Fruit fly (Drosophila melanogaster) whole organism, embryonic: ENCODE results near the gene Or7a.

ENCODE experiments used
- ATbp ChIP-seq: fragments of 200-800 bp; sonication (Bioruptor generic); optimal IDR thresholded peaks from 2 replicates; lab custom pipeline; 2017; ENCODE audit warnings: missing biosample characterization, mild to moderate bottlenecking, missing genetic modification characterization, missing genetic modification reagents
- Bgb ChIP-seq: fragments of 200-800 bp; sonication (Bioruptor generic); IDR thresholded peaks from 2 replicates; pipeline ENCODE4 v1.3.6; 2022; ENCODE audit warnings: missing biosample characterization, missing genetic modification characterization; ENCODE audit not compliant: partially characterized antibody
- CG11456 ChIP-seq: fragments of 200-800 bp; sonication (Bioruptor generic); IDR thresholded peaks from 3 replicates; pipeline ENCODE4 v1.3.6; 2022; ENCODE audit warnings: missing biosample characterization, missing genetic modification characterization
- CG11504 ChIP-seq: fragments of 200-800 bp; sonication (Bioruptor generic); optimal IDR thresholded peaks from 3 replicates; lab custom pipeline; 2019; ENCODE audit warnings: missing biosample characterization, mild to moderate bottlenecking, missing genetic modification characterization, moderate library complexity
- CG13424 ChIP-seq: fragments of 200-800 bp; sonication (Bioruptor generic); optimal IDR thresholded peaks from 2 replicates; lab custom pipeline; 2019; ENCODE audit warnings: missing biosample characterization, mild to moderate bottlenecking, missing genetic modification characterization, moderate library complexity
- CG15514 ChIP-seq: fragments of 200-800 bp; sonication (Bioruptor generic); optimal IDR thresholded peaks from 3 replicates; lab custom pipeline; 2017; ENCODE audit warnings: missing biosample characterization, missing genetic modification characterization, mild to moderate bottlenecking, moderate library complexity, missing genetic modification reagents
- CG34422 ChIP-seq: fragments of 200-800 bp; sonication (Bioruptor generic); IDR thresholded peaks from 3 replicates; pipeline ENCODE4 v1.3.6; 2022; ENCODE audit warnings: missing biosample characterization, missing genetic modification characterization
- CG6654 ChIP-seq: fragments of 200-800 bp; sonication (Bioruptor generic); optimal IDR thresholded peaks from 2 replicates; lab custom pipeline; 2017; ENCODE audit warnings: missing biosample characterization, mild to moderate bottlenecking, missing genetic modification characterization
- CG8290 ChIP-seq, 3 experiments: fragments of 200-800 bp; sonication (Bioruptor generic); optimal IDR thresholded peaks; 2 replicates each; lab custom pipeline; 2016 to 2019; ENCODE audit warnings: missing biosample characterization in 3 of 3, missing genetic modification characterization in 3 of 3, mild to moderate bottlenecking in 2 of 3, moderate library complexity in 1 of 3
- Dad ChIP-seq: fragments of 200-800 bp; sonication (Bioruptor generic); optimal IDR thresholded peaks from 3 replicates; lab custom pipeline; 2016; ENCODE audit warnings: missing biosample characterization, missing genetic modification characterization
- Dbx ChIP-seq: fragments of 200-800 bp; sonication (Bioruptor generic); IDR thresholded peaks from 3 replicates; pipeline ENCODE4 v1.3.6; 2022; ENCODE audit warnings: missing biosample characterization, missing genetic modification characterization
- Drgx ChIP-seq: fragments of 200-800 bp; sonication (Bioruptor generic); IDR thresholded peaks from 2 replicates; pipeline ENCODE4 v1.3.6; 2022; ENCODE audit warnings: missing biosample characterization, missing genetic modification characterization
- Fer1 ChIP-seq: fragments of 200-800 bp; sonication (Bioruptor generic); optimal IDR thresholded peaks from 2 replicates; lab custom pipeline; 2017; ENCODE audit warnings: missing biosample characterization, mild to moderate bottlenecking, missing genetic modification characterization
- GATAe ChIP-seq: fragments of 200-800 bp; sonication (Bioruptor generic); conservative IDR thresholded peaks from 2 replicates; pipeline ENCODE4 v1.3.6; 2022; ENCODE audit warnings: missing biosample characterization, missing genetic modification characterization
- HmgD ChIP-seq: fragments of 200-800 bp; sonication (Bioruptor generic); optimal IDR thresholded peaks from 3 replicates; lab custom pipeline; 2016; ENCODE audit warnings: missing biosample characterization, missing genetic modification characterization
- Jarid2 ChIP-seq: fragments of 200-800 bp; sonication (Bioruptor generic); optimal IDR thresholded peaks from 3 replicates; lab custom pipeline; 2017; ENCODE audit warnings: mild to moderate bottlenecking, missing biosample characterization, missing genetic modification reagents, missing genetic modification characterization
- Lhr ChIP-seq: fragments of 200-800 bp; sonication (Bioruptor generic); optimal IDR thresholded peaks from 3 replicates; lab custom pipeline; 2017; ENCODE audit warnings: mild to moderate bottlenecking, missing biosample characterization, missing genetic modification reagents, missing genetic modification characterization
- Lim3 ChIP-seq: fragments of 200-800 bp; sonication (Bioruptor generic); IDR thresholded peaks from 2 replicates; pipeline ENCODE4 v1.3.6; 2022; ENCODE audit warnings: missing biosample characterization, missing genetic modification characterization
- Nf-YC ChIP-seq: fragments of 200-800 bp; optimal IDR thresholded peaks from 3 replicates; lab custom pipeline; 2019; ENCODE audit warnings: missing biosample characterization, mild to moderate bottlenecking, missing genetic modification characterization, moderate library complexity
- Opbp ChIP-seq: fragments of 200-800 bp; sonication (Bioruptor generic); IDR thresholded peaks from 3 replicates; pipeline ENCODE4 v1.3.6; 2022; ENCODE audit warnings: missing biosample characterization, missing genetic modification characterization; ENCODE audit not compliant: partially characterized antibody
- Stat92E ChIP-seq, 3 experiments: fragments of >200 bp in 2 of 3; fragments of 200-800 bp in 1 of 3; sonication (Bioruptor generic) in 1 of 3; optimal IDR thresholded peaks; 2 replicates each; lab custom pipeline; 2017 to 2019; ENCODE audit warnings: missing biosample characterization in 3 of 3, missing genetic modification characterization in 3 of 3, mild to moderate bottlenecking in 1 of 3, moderate library complexity in 1 of 3
- Trl ChIP-seq, 3 experiments: fragments of >200 bp in 2 of 3; fragments of 200-800 bp in 1 of 3; sonication (Bioruptor generic) in 1 of 3; optimal IDR thresholded peaks; 2 replicates in 1 of 3; 3 replicates in 2 of 3; lab custom pipeline; 2016 to 2017; ENCODE audit warnings: missing biosample characterization in 1 of 3, missing genetic modification characterization in 1 of 3
- abd-A ChIP-seq: fragments of 200-800 bp; sonication (Bioruptor generic); optimal IDR thresholded peaks from 3 replicates; lab custom pipeline; 2019; ENCODE audit warnings: missing biosample characterization, mild to moderate bottlenecking, missing genetic modification characterization, moderate library complexity
- cad ChIP-seq: fragments of >200 bp; optimal IDR thresholded peaks from 2 replicates; lab custom pipeline; 2017; ENCODE audit warnings: missing biosample characterization, missing genetic modification characterization
- chinmo ChIP-seq: fragments of 200-800 bp; sonication (Bioruptor generic); IDR thresholded peaks from 4 replicates; pipeline ENCODE4 v1.3.6; 2022; ENCODE audit warnings: missing biosample characterization, missing genetic modification characterization; ENCODE audit not compliant: partially characterized antibody
- grn ChIP-seq: fragments of 200-800 bp; sonication (Bioruptor generic); optimal IDR thresholded peaks from 3 replicates; lab custom pipeline; 2017; ENCODE audit warnings: missing biosample characterization, missing genetic modification characterization
- ham ChIP-seq: fragments of 200-800 bp; sonication (Bioruptor generic); IDR thresholded peaks from 2 replicates; pipeline ENCODE4 v1.3.6; 2022; ENCODE audit warnings: missing biosample characterization, missing genetic modification characterization
- hkb ChIP-seq, 2 experiments: fragments of 200-800 bp in 1 of 2; fragments of >200 bp in 1 of 2; sonication (Bioruptor generic) in 1 of 2; IDR thresholded peaks in 1 of 2; optimal IDR thresholded peaks in 1 of 2; 2 replicates each; pipeline versions ENCODE4 v1.3.6 to Lab custom; 2017 to 2022; ENCODE audit warnings: missing biosample characterization in 1 of 2, missing genetic modification characterization in 1 of 2
- insv ChIP-seq, 2 experiments: fragments of 200-800 bp; sonication (Bioruptor generic); optimal IDR thresholded peaks; 3 replicates each; lab custom pipeline; 2016 to 2018; ENCODE audit warnings: missing biosample characterization in 2 of 2, missing genetic modification characterization in 2 of 2
- kni ChIP-seq: fragments of 200-800 bp; sonication (Bioruptor generic); optimal IDR thresholded peaks from 3 replicates; lab custom pipeline; 2017; ENCODE audit warnings: mild to moderate bottlenecking, missing biosample characterization, missing genetic modification reagents, missing genetic modification characterization
- knrl ChIP-seq: fragments of 200-800 bp; sonication (Bioruptor generic); IDR thresholded peaks from 3 replicates; pipeline ENCODE4 v1.3.6; 2022; ENCODE audit warnings: missing biosample characterization, missing genetic modification characterization; ENCODE audit not compliant: partially characterized antibody
- luna ChIP-seq: fragments of 200-800 bp; sonication (Bioruptor generic); optimal IDR thresholded peaks from 2 replicates; lab custom pipeline; 2016; ENCODE audit warnings: missing biosample characterization, missing genetic modification characterization
- nerfin-2 ChIP-seq: fragments of 200-800 bp; sonication (Bioruptor generic); IDR thresholded peaks from 2 replicates; pipeline ENCODE4 v1.3.6; 2022; ENCODE audit warnings: missing biosample characterization, missing genetic modification characterization; ENCODE audit not compliant: partially characterized antibody
- pan ChIP-seq, 4 experiments: fragments of >200 bp in 3 of 4; fragments of 200-800 bp in 1 of 4; sonication (Bioruptor generic) in 1 of 4; optimal IDR thresholded peaks in 3 of 4; IDR thresholded peaks in 1 of 4; 2 replicates each; pipeline versions ENCODE4 v1.3.6 to Lab custom; 2017 to 2022; ENCODE audit warnings: missing biosample characterization in 2 of 4, missing genetic modification characterization in 2 of 4, mixed read lengths in 1 of 4
- sd ChIP-seq: fragments of 200-800 bp; sonication (Bioruptor generic); optimal IDR thresholded peaks from 3 replicates; lab custom pipeline; 2018; ENCODE audit warnings: missing biosample characterization, mild to moderate bottlenecking, missing genetic modification characterization, moderate library complexity
- so ChIP-seq: fragments of 200-800 bp; sonication (Bioruptor generic); IDR thresholded peaks from 3 replicates; pipeline ENCODE4 v1.3.6; 2022; ENCODE audit warnings: missing biosample characterization, missing genetic modification characterization
- twi ChIP-seq: fragments of 200-800 bp; optimal IDR thresholded peaks from 2 replicates; lab custom pipeline; 2019; ENCODE audit warnings: missing biosample characterization, mild to moderate bottlenecking, missing genetic modification characterization, moderate library complexity
- unc-4 ChIP-seq: fragments of 200-800 bp; sonication (Bioruptor generic); IDR thresholded peaks from 2 replicates; pipeline ENCODE4 v1.3.6; 2022; ENCODE audit warnings: missing biosample characterization, missing genetic modification characterization; ENCODE audit not compliant: partially characterized antibody
- vvl ChIP-seq: fragments of 200-800 bp; sonication (Bioruptor generic); IDR thresholded peaks from 2 replicates; pipeline ENCODE4 v1.3.6; 2022; ENCODE audit warnings: missing biosample characterization, missing genetic modification characterization
- zf30C ChIP-seq: fragments of 200-800 bp; sonication (Bioruptor generic); optimal IDR thresholded peaks from 3 replicates; lab custom pipeline; 2018; ENCODE audit warnings: missing biosample characterization, mild to moderate bottlenecking, missing genetic modification characterization

The Or7a gene

dm6 chrX:8193017-8193556 is 27.6 kb upstream of the Or7a start (continued):
- peak; percentile 28 to 58 for TF ChIP-seq Trl (optimal IDR thresholded peaks at IDR 0.05; lab: Kevin White, UChicago)
- no peak for TF ChIP-seq Trl (GFP tag; optimal IDR thresholded peaks at IDR 0.05; lab: Kevin White, UChicago)
- peak; percentile 34; the same call in 1 of the 3 replicates for TF ChIP-seq knrl (GFP tag; lab: Robert Waterston, UW)
- 0 out of 2 replicates have a peak, but pooled peaks have one; percentile 13 for TF ChIP-seq nerfin-2 (GFP tag; lab: Robert Waterston, UW)
- peak; percentile 97 for TF ChIP-seq chinmo (GFP tag; lab: Robert Waterston, UW)
- TF ChIP-seq abd-A (tag; lab: Kevin White, UChicago): peak; percentile 6
- no peak for TF ChIP-seq CG13424 (tag; lab: Kevin White, UChicago)
- peak; percentile 62 for TF ChIP-seq zf30C (GFP tag; lab: Kevin White, UChicago)
- TF ChIP-seq CG11456: peak; percentile 70; the same call in 2 of the 3 replicates
- 0 out of 3 replicates have a peak, but pooled peaks have one; percentile 31 for TF ChIP-seq so
- peak; percentile 42 for TF ChIP-seq sd (tag; lab: Kevin White, UChicago)
- peak; percentile 19 for TF ChIP-seq Fer1 (GFP tag; lab: Kevin White, UChicago)
- no peak for TF ChIP-seq insv (GFP tag; optimal IDR thresholded peaks at IDR 0.05; lab: Kevin White, UChicago)
- no peak for TF ChIP-seq twi (tag; lab: Kevin White, UChicago)
- TF ChIP-seq HmgD (GFP tag; lab: Kevin White, UChicago): peak; percentile 4
- peak in 1 of 3 experiments; percentile 4 for TF ChIP-seq Stat92E (GFP tag; optimal IDR thresholded peaks at IDR 0.05; lab: Kevin White, UChicago)
- peak; percentile 69 for TF ChIP-seq kni (GFP tag; lab: Kevin White, UChicago)
- no peak for TF ChIP-seq ATbp (GFP tag; lab: Kevin White, UChicago)
- peak; percentile 30; the same call in 1 of the 3 replicates for TF ChIP-seq Dbx (GFP tag; lab: Robert Waterston, UW)
- TF ChIP-seq Lhr (GFP tag; lab: Kevin White, UChicago): no peak
- peak; percentile 52 for TF ChIP-seq CG15514
- peak; percentile 95 for TF ChIP-seq Jarid2 (GFP tag; lab: Kevin White, UChicago)
- TF ChIP-seq CG8290 (GFP tag; optimal IDR thresholded peaks at IDR 0.05; lab: Kevin White, UChicago): no peak
- peak in 1 of 2 experiments; percentile 44 for TF ChIP-seq CG8290 (tag; optimal IDR thresholded peaks at IDR 0.05; lab: Kevin White, UChicago)
- TF ChIP-seq unc-4 (GFP tag; lab: Robert Waterston, UW): peak; percentile 21; the same call in 1 of the 2 replicates
- TF ChIP-seq pan (optimal IDR thresholded peaks at IDR 0.05; lab: Kevin White, UChicago): no peak
- TF ChIP-seq pan (GFP tag; optimal IDR thresholded peaks at IDR 0.05 in 1 of 2, IDR thresholded peaks at IDR 0.05 in 1 of 2): no peak
- TF ChIP-seq vvl (GFP tag; lab: Robert Waterston, UW): peak; percentile 51; the same call in 1 of the 2 replicates
- no peak for TF ChIP-seq Lim3 (GFP tag; lab: Robert Waterston, UW)
- peak; percentile 27; the same call in 1 of the 2 replicates for TF ChIP-seq Drgx (GFP tag; lab: Robert Waterston, UW)
- TF ChIP-seq hkb (optimal IDR thresholded peaks at IDR 0.05; lab: Kevin White, UChicago): no peak
- TF ChIP-seq hkb (GFP tag; IDR thresholded peaks at IDR 0.05; lab: Robert Waterston, UW): peak; percentile 48; the same call in 1 of the 2 replicates
- peak; percentile 58; the same call in 1 of the 3 replicates for TF ChIP-seq CG34422 (GFP tag; lab: Robert Waterston, UW)
- no peak for TF ChIP-seq ham (GFP tag; lab: Robert Waterston, UW)
- TF ChIP-seq Nf-YC: peak; percentile 2
- peak; percentile 11 for TF ChIP-seq CG11504 (tag; lab: Kevin White, UChicago)
- TF ChIP-seq, all 482 proteins: peak for 94

dm6 chrX:8192191-8192590 is 26.7 kb upstream of the Or7a start:
- TF ChIP-seq Bgb (GFP tag; lab: Robert Waterston, UW): 0 out of 2 replicates have a peak, but pooled peaks have one; percentile 14
- peak; percentile 91 for TF ChIP-seq cad (GFP tag; lab: Kevin White, UChicago)
- no peak for TF ChIP-seq Dad (GFP tag; lab: Kevin White, UChicago)
- TF ChIP-seq Opbp (GFP tag; lab: Robert Waterston, UW): 0 out of 3 replicates have a peak, but pooled peaks have one; percentile 33
- peak; percentile 98 for TF ChIP-seq CG6654 (GFP tag; lab: Kevin White, UChicago)
- peak; percentile 32; the same call in 1 of the 2 replicates for TF ChIP-seq GATAe (GFP tag; lab: Robert Waterston, UW)
- TF ChIP-seq luna (GFP tag; lab: Kevin White, UChicago): no peak
- TF ChIP-seq grn (GFP tag; lab: Kevin White, UChicago): peak; percentile 72
- TF ChIP-seq, all 482 proteins: peak for 6
